Worm (Caenorhabditis elegans) whole organism, L3 larva: Measurements from ENCODE around the gene W08E12.8.

Source experiments
- ceh-16 ChIP-seq: sonication (generic microtip); optimal IDR thresholded peaks from 2 replicates; lab custom pipeline; 2017; ENCODE audit warnings: missing biosample characterization, missing genetic modification characterization
- ceh-28 ChIP-seq: fragments of 150-350 bp; optimal IDR thresholded peaks from 2 replicates; lab custom pipeline; 2014; ENCODE audit warnings: missing biosample characterization, missing genetic modification reagents, missing genetic modification characterization
- ceh-9 ChIP-seq: sonication (generic microtip); optimal IDR thresholded peaks from 2 replicates; lab custom pipeline; 2018; ENCODE audit warnings: missing biosample characterization, missing genetic modification characterization
- eor-1 ChIP-seq, 2 experiments: fragments of 150-350 bp; optimal IDR thresholded peaks; 2 replicates each; lab custom pipeline; 2014 to 2018; ENCODE audit warnings: missing biosample characterization in 2 of 2, missing genetic modification characterization in 2 of 2
- fos-1 ChIP-seq: fragments of 150-350 bp; optimal IDR thresholded peaks from 2 replicates; lab custom pipeline; 2014; ENCODE audit warnings: missing biosample characterization, missing genetic modification characterization
- mml-1 ChIP-seq: fragments of 150-350 bp; sonication (generic microtip); optimal IDR thresholded peaks from 3 replicates; lab custom pipeline; 2014; ENCODE audit warnings: missing biosample characterization, missing genetic modification characterization
- nhr-28 ChIP-seq: fragments of 150-350 bp; optimal IDR thresholded peaks from 2 replicates; lab custom pipeline; 2014; ENCODE audit warnings: missing biosample characterization, missing genetic modification characterization
- nhr-77 ChIP-seq: fragments of 150-350 bp; optimal IDR thresholded peaks from 2 replicates; lab custom pipeline; 2014; ENCODE audit warnings: missing biosample characterization, missing genetic modification characterization
- pha-4 ChIP-seq: fragments of 150-350 bp; optimal IDR thresholded peaks from 2 replicates; lab custom pipeline; 2014; ENCODE audit warnings: missing biosample characterization, missing genetic modification reagents, missing genetic modification characterization
- snpc-4 ChIP-seq: fragments of 150-350 bp; optimal IDR thresholded peaks from 2 replicates; lab custom pipeline; 2014; ENCODE audit warnings: missing biosample characterization, missing genetic modification characterization
- tbx-2 ChIP-seq: sonication (generic microtip); optimal IDR thresholded peaks from 2 replicates; lab custom pipeline; 2016; ENCODE audit warnings: mild to moderate bottlenecking, missing genetic modification characterization, missing compliant biosample characterization
- unc-62 ChIP-seq: fragments of 150-350 bp; sonication (generic microtip); optimal IDR thresholded peaks from 4 replicates; lab custom pipeline; 2014; ENCODE audit warnings: missing biosample characterization, missing genetic modification reagents, missing genetic modification characterization
- zag-1 ChIP-seq: fragments of 150-350 bp; optimal IDR thresholded peaks from 2 replicates; lab custom pipeline; 2014; ENCODE audit warnings: missing biosample characterization, missing genetic modification characterization

DNA sequence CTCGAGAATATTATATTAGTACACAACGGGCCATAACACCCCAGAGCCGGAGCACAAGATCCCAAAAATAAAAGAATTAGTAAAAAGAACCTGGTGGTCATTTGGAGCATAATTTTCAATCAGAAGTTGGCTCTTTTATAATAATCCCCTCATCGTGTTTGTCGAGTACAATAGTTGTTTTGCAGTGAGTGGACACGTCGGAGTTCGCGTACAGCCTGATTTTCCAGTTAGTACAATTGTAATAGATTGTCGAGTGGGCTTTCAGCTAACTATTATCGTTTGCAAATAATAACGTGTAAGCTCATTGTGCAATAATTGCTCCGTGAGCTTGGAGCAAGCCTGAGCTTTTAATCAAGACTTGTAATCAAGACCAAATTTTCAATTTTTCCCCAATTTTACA lies 15.3 kb downstream of the W08E12.8 start, which contains the start of gene W08E12.9:
- TF ChIP-seq nhr-77 (tag; lab: Kevin White, UChicago), result no peak
- no peak for TF ChIP-seq mml-1
- no peak for TF ChIP-seq ceh-28 (tag; lab: Kevin White, UChicago)
- no peak for TF ChIP-seq unc-62
- TF ChIP-seq zag-1 (tag; lab: Kevin White, UChicago), result no peak
- TF ChIP-seq tbx-2 (tag; lab: Kevin White, UChicago), result no peak
- no peak for TF ChIP-seq snpc-4 (tag; lab: Kevin White, UChicago)
- no peak for TF ChIP-seq nhr-28
- TF ChIP-seq ceh-16 (tag; lab: Kevin White, UChicago), result no peak
- TF ChIP-seq eor-1 (tag; optimal IDR thresholded peaks at IDR 0.05; lab: Kevin White, UChicago), result no peak
- no peak for TF ChIP-seq fos-1 (tag; lab: Kevin White, UChicago)
- TF ChIP-seq ceh-9 (tag; lab: Kevin White, UChicago), result no peak
- no peak for TF ChIP-seq pha-4
